Fruit fly (Drosophila melanogaster): Measurements from ENCODE around the gene CG15725.

- TF ChIP-seq Myc (optimal IDR thresholded peaks at IDR 0.05) (no peak), h (optimal IDR thresholded peaks at IDR 0.05) (no peak), insv (optimal IDR thresholded peaks at IDR 0.05) (no peak)
Measured at dm6 chrX:12667600-12668250, 37.9 kb upstream of the CG15725 start.

Measured in Kc167 (cell line).